Worm (Caenorhabditis elegans): Measurements from ENCODE around the gene F10E7.9.
A peak's percentile ranks its signal among the peaks of the same experiment; 100 is the strongest.

F10E7.9 gene

DNA sequence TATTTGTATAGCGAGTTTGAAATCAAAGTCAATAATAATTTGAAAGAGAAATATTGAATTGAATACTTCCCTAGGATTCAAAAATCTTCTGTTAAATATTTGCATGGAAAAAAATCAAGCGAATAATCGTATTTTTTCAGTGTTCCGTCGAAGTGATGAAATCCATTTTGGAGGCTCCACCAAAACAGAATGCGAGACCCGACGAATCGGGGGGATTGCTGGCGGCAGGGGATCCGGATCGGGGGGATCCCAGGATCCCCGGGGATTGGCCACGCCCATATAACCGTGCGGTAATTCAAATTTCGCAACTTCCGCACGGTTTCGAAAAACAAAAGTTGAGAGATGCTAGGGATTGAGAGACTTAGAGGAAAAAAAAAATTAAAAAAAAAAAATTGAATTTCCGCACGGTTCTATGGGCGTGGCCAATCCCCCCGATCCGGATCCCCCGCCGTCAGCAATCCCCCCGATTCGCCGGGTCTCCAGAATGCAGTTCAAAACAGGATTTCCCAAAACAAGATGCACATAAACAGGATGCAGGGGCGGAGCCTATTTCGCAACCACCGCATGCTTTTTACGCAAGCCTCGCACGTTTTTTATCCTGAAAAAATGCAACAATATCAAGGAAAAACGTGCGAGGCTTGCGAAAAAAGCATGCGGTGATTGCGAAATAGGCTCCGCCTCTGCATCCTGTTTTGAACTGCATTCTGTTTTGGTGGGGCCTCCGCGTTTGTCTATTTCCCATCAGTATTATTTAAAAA lies 13.0 kb upstream of the F10E7.9 start, which contains the start of gene F10E7.11 (continued):
- no peak for TF ChIP-seq hsf-1 (GFP tag; IDR thresholded peaks at IDR 0.05)
- 0 out of 2 replicates have a peak, but pooled peaks have one; percentile 13 for TF ChIP-seq Y95B8A.8 (GFP tag; IDR thresholded peaks at IDR 0.05)
- TF ChIP-seq aptf-2 (GFP tag; conservative IDR thresholded peaks at IDR 0.05), result 0 out of 2 replicates have a peak, but pooled peaks have one; percentile 40
- no peak for TF ChIP-seq repo-1 (tag; optimal IDR thresholded peaks at IDR 0.05)
- TF ChIP-seq hlh-26 (GFP tag; conservative IDR thresholded peaks at IDR 0.05), result no peak
- TF ChIP-seq B0035.1 (tag; optimal IDR thresholded peaks at IDR 0.05), result no peak
- TF ChIP-seq nhr-90 (tag; optimal IDR thresholded peaks at IDR 0.05), result no peak
- TF ChIP-seq pbrm-1 (GFP tag; IDR thresholded peaks at IDR 0.05), result peak; percentile 65; the same call in 1 of the 2 replicates
- TF ChIP-seq F39B2.1 (GFP tag; IDR thresholded peaks at IDR 0.05), result no peak
- no peak for TF ChIP-seq ceh-58 (GFP tag; IDR thresholded peaks at IDR 0.05)
- no peak for TF ChIP-seq fkh-3 (tag; optimal IDR thresholded peaks at IDR 0.05)
- peak; percentile 58; the same call in 1 of the 2 replicates for TF ChIP-seq K11D2.4 (GFP tag; IDR thresholded peaks at IDR 0.05)
- peak; percentile 34; the same call in 1 of the 2 replicates for TF ChIP-seq B0336.3 (GFP tag; IDR thresholded peaks at IDR 0.05)
- no peak; the same call in 1 of the 2 replicates for TF ChIP-seq madf-3 (GFP tag; IDR thresholded peaks at IDR 0.05)
- TF ChIP-seq nhr-80 (tag; optimal IDR thresholded peaks at IDR 0.05), result no peak
- peak; percentile 6 for TF ChIP-seq unc-130 (GFP tag; optimal IDR thresholded peaks at IDR 0.05)
- no peak for TF ChIP-seq F57C9.4 (tag; optimal IDR thresholded peaks at IDR 0.05)
- TF ChIP-seq mcd-1 (GFP tag; IDR thresholded peaks at IDR 0.05), result peak; percentile 78
- TF ChIP-seq ztf-3 (GFP tag; optimal IDR thresholded peaks at IDR 0.05), result no peak
- TF ChIP-seq pha-4 (tag; optimal IDR thresholded peaks at IDR 0.05), result no peak
- no peak; the same call in 1 of the 2 replicates for TF ChIP-seq madf-6 (GFP tag; IDR thresholded peaks at IDR 0.05)
- no peak for TF ChIP-seq attf-6 (GFP tag; IDR thresholded peaks at IDR 0.05)
- no peak for TF ChIP-seq chd-7 (tag; optimal IDR thresholded peaks at IDR 0.05)
- no peak for TF ChIP-seq snpc-4 (GFP tag; optimal IDR thresholded peaks at IDR 0.05)
- TF ChIP-seq snpc-4 (tag; optimal IDR thresholded peaks at IDR 0.05), result peak in 2 of 4 experiments; percentile 33 to 34
- TF ChIP-seq akir-1 (GFP tag; optimal IDR thresholded peaks at IDR 0.05), result no peak
- no peak for TF ChIP-seq ets-4 (GFP tag; optimal IDR thresholded peaks at IDR 0.05)
- no peak for TF ChIP-seq F33H1.4 (GFP tag; IDR thresholded peaks at IDR 0.05)
- TF ChIP-seq nfyb-1 (GFP tag; IDR thresholded peaks at IDR 0.05), result no peak
- TF ChIP-seq mxl-1 (tag; optimal IDR thresholded peaks at IDR 0.05), result no peak
- TF ChIP-seq F55B11.4 (tag; optimal IDR thresholded peaks at IDR 0.05; ENCODE audit: borderline replicate concordance, insufficient read depth), result no peak
- no peak for TF ChIP-seq die-1 (tag; optimal IDR thresholded peaks at IDR 0.05)
- TF ChIP-seq ekl-4 (GFP tag; IDR thresholded peaks at IDR 0.05), result no peak; the same call in 1 of the 2 replicates
- TF ChIP-seq lsl-1 (GFP tag; optimal IDR thresholded peaks at IDR 0.05), result no peak
- no peak for TF ChIP-seq atf-7 (tag; optimal IDR thresholded peaks at IDR 0.05)
- no peak for TF ChIP-seq Y53F4B.3 (GFP tag; IDR thresholded peaks at IDR 0.05)
- TF ChIP-seq ztf-28 (GFP tag; IDR thresholded peaks at IDR 0.05), result no peak
- TF ChIP-seq Y53G8AR.9 (GFP tag; conservative IDR thresholded peaks at IDR 0.05), result 0 out of 2 replicates have a peak, but pooled peaks have one; percentile 31
- no peak for TF ChIP-seq sdz-38 (tag; optimal IDR thresholded peaks at IDR 0.05)
- no peak for TF ChIP-seq him-1 (tag; optimal IDR thresholded peaks at IDR 0.05)
- no peak for TF ChIP-seq rcor-1 (GFP tag; IDR thresholded peaks at IDR 0.05)
- no peak for TF ChIP-seq F49E8.2 (tag; optimal IDR thresholded peaks at IDR 0.05; ENCODE audit: insufficient read depth)
- no peak for TF ChIP-seq tbx-9 (tag; optimal IDR thresholded peaks at IDR 0.05; ENCODE audit: borderline replicate concordance)
- no peak for TF ChIP-seq madf-8 (GFP tag; conservative IDR thresholded peaks at IDR 0.05)
- TF ChIP-seq ztf-6 (GFP tag; IDR thresholded peaks at IDR 0.05), result no peak
- no peak for TF ChIP-seq ccch-3 (GFP tag; optimal IDR thresholded peaks at IDR 0.05)
- no peak for TF ChIP-seq ceh-27 (GFP tag; optimal IDR thresholded peaks at IDR 0.05)
- TF ChIP-seq nfya-2 (GFP tag; IDR thresholded peaks at IDR 0.05), result no peak

Data from whole organism, young adult.